Fruit fly (Drosophila melanogaster): Measurements from ENCODE around the gene wake.

The wake gene

DNA sequence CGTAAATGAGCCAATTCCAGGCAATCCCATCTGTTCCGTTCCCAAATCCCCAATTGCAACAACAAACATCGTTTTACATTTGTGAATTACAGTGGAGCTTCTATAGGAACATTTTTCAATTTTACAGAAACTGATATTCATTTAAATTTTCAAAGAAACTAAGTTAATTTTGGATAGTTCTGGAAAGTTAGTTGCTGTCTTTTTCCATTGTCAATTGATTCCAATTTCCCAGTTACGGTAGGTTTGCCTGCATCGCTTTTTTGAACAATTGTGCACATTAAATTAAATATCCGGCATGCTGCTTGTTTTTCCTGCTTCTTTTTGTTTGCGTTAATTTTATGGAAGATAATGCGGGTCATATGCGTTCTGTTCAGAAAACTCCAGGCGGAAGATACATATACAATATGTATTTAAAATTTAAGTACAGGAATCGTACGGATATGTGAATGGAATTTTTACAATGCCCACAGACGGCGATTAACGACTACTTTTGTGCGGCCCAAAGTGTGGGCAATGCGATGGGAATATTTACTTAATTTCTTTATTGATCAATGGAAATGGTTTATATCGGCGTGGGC, 11.6 kb upstream of the wake start (continued):
- no peak for TF ChIP-seq amos (GFP tag; IDR thresholded peaks at IDR 0.05; ENCODE audit: partially characterized antibody)
- no peak for TF ChIP-seq sr (GFP tag; IDR thresholded peaks at IDR 0.05)
- no peak for TF ChIP-seq kah (GFP tag; optimal IDR thresholded peaks at IDR 0.05)
- no peak for TF ChIP-seq YL-1 (GFP tag; optimal IDR thresholded peaks at IDR 0.05)
- TF ChIP-seq CG2712 (tag; optimal IDR thresholded peaks at IDR 0.05) = no peak
- TF ChIP-seq eve (GFP tag; optimal IDR thresholded peaks at IDR 0.05) = no peak
- TF ChIP-seq CG15601 (tag; optimal IDR thresholded peaks at IDR 0.05) = no peak
- TF ChIP-seq cad (GFP tag; optimal IDR thresholded peaks at IDR 0.05) = no peak
- TF ChIP-seq Dek (tag; optimal IDR thresholded peaks at IDR 0.05) = peak; percentile 22
- no peak for TF ChIP-seq rib (GFP tag; IDR thresholded peaks at IDR 0.05)
- TF ChIP-seq Myb (GFP tag; optimal IDR thresholded peaks at IDR 0.05) = no peak
- no peak for TF ChIP-seq oc (tag; optimal IDR thresholded peaks at IDR 0.05)
- TF ChIP-seq crol (GFP tag; IDR thresholded peaks at IDR 0.05) = no peak
- no peak for TF ChIP-seq CG10543 (GFP tag; optimal IDR thresholded peaks at IDR 0.05)
- TF ChIP-seq CG10274 (GFP tag; optimal IDR thresholded peaks at IDR 0.05) = no peak
- no peak for TF ChIP-seq Hand (GFP tag; optimal IDR thresholded peaks at IDR 0.05)
- TF ChIP-seq MBD-R2 (GFP tag; IDR thresholded peaks at IDR 0.05) = peak; percentile 23; the same call in 1 of the 2 replicates
- no peak for TF ChIP-seq CG1647 (GFP tag; optimal IDR thresholded peaks at IDR 0.05)
- peak; percentile 48 for TF ChIP-seq CG12391 (tag; optimal IDR thresholded peaks at IDR 0.05)
- TF ChIP-seq unpg (GFP tag; optimal IDR thresholded peaks at IDR 0.05) = peak; percentile 49
- TF ChIP-seq sob (GFP tag; IDR thresholded peaks at IDR 0.05) = no peak
- TF ChIP-seq eyg (GFP tag; optimal IDR thresholded peaks at IDR 0.05) = no peak
- no peak for TF ChIP-seq CG10565 (GFP tag; optimal IDR thresholded peaks at IDR 0.05)
- no peak for TF ChIP-seq Nf-YC (tag; optimal IDR thresholded peaks at IDR 0.05)
- peak; percentile 38; the same call in 1 of the 2 replicates for TF ChIP-seq CG17328 (GFP tag; IDR thresholded peaks at IDR 0.05)
- TF ChIP-seq NfI (GFP tag; optimal IDR thresholded peaks at IDR 0.05) = peak; percentile 42
- TF ChIP-seq Vsx1 (GFP tag; optimal IDR thresholded peaks at IDR 0.05) = no peak
- no peak for TF ChIP-seq Gug (GFP tag; IDR thresholded peaks at IDR 0.05)
- peak; percentile 1 for TF ChIP-seq CG4707 (GFP tag; optimal IDR thresholded peaks at IDR 0.05)
- TF ChIP-seq HmgZ (tag; optimal IDR thresholded peaks at IDR 0.05) = peak; percentile 22
- TF ChIP-seq sna (GFP tag; IDR thresholded peaks at IDR 0.05; ENCODE audit: partially characterized antibody) = no peak
- no peak for TF ChIP-seq cato (GFP tag; optimal IDR thresholded peaks at IDR 0.05; ENCODE audit: borderline replicate concordance)
- no peak for TF ChIP-seq Stat92E (GFP tag; optimal IDR thresholded peaks at IDR 0.05)
- no peak for TF ChIP-seq CG8478 (optimal IDR thresholded peaks at IDR 0.05)
- TF ChIP-seq CG7556 (GFP tag; optimal IDR thresholded peaks at IDR 0.05) = no peak
- TF ChIP-seq Oaz (GFP tag; IDR thresholded peaks at IDR 0.05) = no peak
- no peak for TF ChIP-seq Gsc (GFP tag; IDR thresholded peaks at IDR 0.05)
- TF ChIP-seq trem (tag; optimal IDR thresholded peaks at IDR 0.05) = no peak
- no peak for TF ChIP-seq D19A (tag; optimal IDR thresholded peaks at IDR 0.05)
- TF ChIP-seq CG32767 (GFP tag; IDR thresholded peaks at IDR 0.05) = peak; percentile 54; the same call in 1 of the 2 replicates
- TF ChIP-seq peb (GFP tag; IDR thresholded peaks at IDR 0.05) = no peak
- TF ChIP-seq ase (GFP tag; IDR thresholded peaks at IDR 0.05) = no peak
- TF ChIP-seq grau (tag; optimal IDR thresholded peaks at IDR 0.05) = peak; percentile 87
- TF ChIP-seq gsb-n (tag; optimal IDR thresholded peaks at IDR 0.05) = no peak
- no peak for TF ChIP-seq CG8388 (GFP tag; optimal IDR thresholded peaks at IDR 0.05)
- TF ChIP-seq CG14667 (GFP tag; IDR thresholded peaks at IDR 0.05) = no peak
- TF ChIP-seq cwo (GFP tag; optimal IDR thresholded peaks at IDR 0.05) = no peak
- peak; percentile 47 for TF ChIP-seq CG9817 (tag; optimal IDR thresholded peaks at IDR 0.05)
- no peak for TF ChIP-seq CG8944 (GFP tag; optimal IDR thresholded peaks at IDR 0.05)
- TF ChIP-seq ab (GFP tag; optimal IDR thresholded peaks at IDR 0.05) = no peak
- TF ChIP-seq ash1 (GFP tag; optimal IDR thresholded peaks at IDR 0.05) = no peak
